Worm (Caenorhabditis elegans) whole organism, L4 larva: ENCODE results near the gene R10H1.1.

ENCODE experiments used
- Y5F2A.4 ChIP-seq: fragments of 200-800 bp; sonication (Bioruptor generic); optimal IDR thresholded peaks from 2 replicates; lab custom pipeline; 2018; ENCODE audit warnings: mild to moderate bottlenecking, missing genetic modification characterization, missing compliant biosample characterization
- ZK546.5 ChIP-seq, 2 experiments: sonication (generic microtip); optimal IDR thresholded peaks; 2 replicates each; lab custom pipeline; 2017; ENCODE audit warnings: missing biosample characterization in 2 of 2, missing genetic modification characterization in 2 of 2
- ceh-20 ChIP-seq: fragments of 200-800 bp; sonication (Bioruptor generic); IDR thresholded peaks from 2 replicates; pipeline ENCODE4 v1.3.6; 2022; ENCODE audit warnings: missing genetic modification reagents, missing genetic modification characterization, missing compliant biosample characterization
- daf-8 ChIP-seq: fragments of 200-800 bp; sonication (Bioruptor generic); IDR thresholded peaks from 2 replicates; pipeline ENCODE4 v1.3.6; 2022; ENCODE audit warnings: missing genetic modification characterization, missing compliant biosample characterization
- fos-1 ChIP-seq: fragments of 150-350 bp; optimal IDR thresholded peaks from 2 replicates; lab custom pipeline; 2014; ENCODE audit warnings: missing biosample characterization, missing genetic modification characterization
- lin-15B ChIP-seq: fragments of 150-350 bp; sonication (generic microtip); optimal IDR thresholded peaks from 3 replicates; lab custom pipeline; 2014; ENCODE audit warnings: missing biosample characterization, missing genetic modification characterization
- mep-1 ChIP-seq: fragments of 150-350 bp; sonication (generic microtip); optimal IDR thresholded peaks from 3 replicates; lab custom pipeline; 2014; ENCODE audit warnings: missing biosample characterization, missing genetic modification characterization
- pha-4 ChIP-seq, 2 experiments: fragments of 150-350 bp in 1 of 2; fragments of 200-800 bp in 1 of 2; sonication (Bioruptor generic) in 1 of 2; IDR thresholded peaks in 1 of 2; optimal IDR thresholded peaks in 1 of 2; 2 replicates each; pipeline versions ENCODE4 v1.3.6 to Lab custom; 2014 to 2022; ENCODE audit warnings: missing genetic modification characterization in 2 of 2, missing genetic modification reagents in 2 of 2, missing biosample characterization in 1 of 2, missing compliant biosample characterization in 1 of 2
- snpc-1.2 ChIP-seq: fragments of 200-800 bp; sonication (Bioruptor generic); IDR thresholded peaks from 2 replicates; pipeline ENCODE4 v1.3.6; 2022; ENCODE audit warnings: missing genetic modification reagents, missing genetic modification characterization, missing compliant biosample characterization
- unc-62 ChIP-seq, 3 experiments: fragments of 150-350 bp in 1 of 3; sonication (generic microtip); optimal IDR thresholded peaks in 2 of 3; peaks in 1 of 3; 1 replicate in 1 of 3; 2 replicates in 2 of 3; lab custom pipeline; 2014 to 2017; ENCODE audit warnings: missing biosample characterization in 3 of 3, missing genetic modification characterization in 3 of 3, missing genetic modification reagents in 3 of 3, missing genotype in 1 of 3
- ztf-11 ChIP-seq: fragments of 150-350 bp; optimal IDR thresholded peaks from 2 replicates; lab custom pipeline; 2014; ENCODE audit warnings: missing biosample characterization, missing genetic modification characterization
- ztf-7 ChIP-seq: fragments of 150-350 bp; optimal IDR thresholded peaks from 2 replicates; lab custom pipeline; 2014; ENCODE audit warnings: missing biosample characterization, missing genetic modification characterization

ce11 chrII:7523281-7523680 is 29.0 kb downstream of the R10H1.1 start, which contains the start of gene ZK1290.15:
- no peak for TF ChIP-seq pha-4 (GFP tag; IDR thresholded peaks at IDR 0.05; lab: Robert Waterston, UW)
- no peak for TF ChIP-seq pha-4 (tag; optimal IDR thresholded peaks at IDR 0.05; lab: Kevin White, UChicago)
- TF ChIP-seq ZK546.5 (tag; optimal IDR thresholded peaks at IDR 0.05; lab: Kevin White, UChicago), result no peak
- TF ChIP-seq ztf-7 (tag; lab: Kevin White, UChicago), result no peak
- TF ChIP-seq fos-1 (tag; lab: Kevin White, UChicago), result no peak
- no peak for TF ChIP-seq ztf-11 (tag; lab: Kevin White, UChicago)
- no peak for TF ChIP-seq lin-15B (tag; lab: Kevin White, UChicago)
- TF ChIP-seq daf-8 (GFP tag; lab: Robert Waterston, UW), result no peak
- TF ChIP-seq snpc-1.2 (GFP tag; lab: Robert Waterston, UW), result no peak
- no peak for TF ChIP-seq mep-1 (tag; lab: Kevin White, UChicago)
- TF ChIP-seq ceh-20 (GFP tag; lab: Robert Waterston, UW), result no peak
- no peak for TF ChIP-seq Y5F2A.4 (GFP tag; lab: Kevin White, UChicago)
- TF ChIP-seq unc-62 (GFP tag; optimal IDR thresholded peaks at IDR 0.05 in 1 of 2; lab: Kevin White, UChicago), result no peak
- TF ChIP-seq unc-62 (tag; optimal IDR thresholded peaks at IDR 0.05; lab: Kevin White, UChicago), result no peak
